Fruit fly (Drosophila melanogaster) whole organism, embryonic: ENCODE measurements around the gene Duox.

ENCODE experiments used
- Atf3 ChIP-seq: fragments of 200-800 bp; sonication (Bioruptor generic); optimal IDR thresholded peaks from 3 replicates; lab custom pipeline; 2016; ENCODE audit warnings: missing biosample characterization, missing genetic modification characterization
- B-H2 ChIP-seq: fragments of 200-800 bp; sonication (Bioruptor generic); optimal IDR thresholded peaks from 2 replicates; lab custom pipeline; 2018; ENCODE audit warnings: missing biosample characterization, mild to moderate bottlenecking, missing genetic modification characterization
- CG10209 ChIP-seq: fragments of 200-800 bp; sonication (Bioruptor generic); optimal IDR thresholded peaks from 3 replicates; lab custom pipeline; 2017; ENCODE audit warnings: missing biosample characterization, mild to moderate bottlenecking, missing genetic modification characterization, missing genetic modification reagents
- CG11247 ChIP-seq: fragments of 200-800 bp; sonication (Bioruptor generic); IDR thresholded peaks from 2 replicates; pipeline ENCODE4 v1.3.6; 2022; ENCODE audit warnings: missing biosample characterization, missing genetic modification characterization
- CG11398 ChIP-seq: fragments of 200-800 bp; sonication (Bioruptor generic); optimal IDR thresholded peaks from 2 replicates; lab custom pipeline; 2016; ENCODE audit warnings: missing biosample characterization, missing genetic modification characterization
- CG11456 ChIP-seq: fragments of 200-800 bp; sonication (Bioruptor generic); IDR thresholded peaks from 3 replicates; pipeline ENCODE4 v1.3.6; 2022; ENCODE audit warnings: missing biosample characterization, missing genetic modification characterization
- CG11504 ChIP-seq: fragments of 200-800 bp; sonication (Bioruptor generic); optimal IDR thresholded peaks from 3 replicates; lab custom pipeline; 2019; ENCODE audit warnings: missing biosample characterization, mild to moderate bottlenecking, missing genetic modification characterization, moderate library complexity
- CG12104 ChIP-seq: fragments of 200-800 bp; sonication (Bioruptor generic); optimal IDR thresholded peaks from 3 replicates; lab custom pipeline; 2016; ENCODE audit warnings: missing biosample characterization, missing genetic modification characterization
- CG12299 ChIP-seq: fragments of 200-800 bp; sonication (Bioruptor generic); optimal IDR thresholded peaks from 2 replicates; lab custom pipeline; 2018; ENCODE audit warnings: missing biosample characterization, mild to moderate bottlenecking, missing genetic modification characterization
- CG12744 ChIP-seq: fragments of 200-800 bp; sonication (Bioruptor generic); optimal IDR thresholded peaks from 2 replicates; lab custom pipeline; 2016; ENCODE audit warnings: missing biosample characterization, missing genetic modification characterization
- CG13123 ChIP-seq: fragments of 200-800 bp; sonication (Bioruptor generic); optimal IDR thresholded peaks from 2 replicates; lab custom pipeline; 2016; ENCODE audit warnings: missing biosample characterization, missing genetic modification characterization
- CG17328 ChIP-seq: fragments of 200-800 bp; sonication (Bioruptor generic); IDR thresholded peaks from 2 replicates; pipeline ENCODE4 v1.3.6; 2022; ENCODE audit warnings: missing biosample characterization, missing genetic modification characterization
- CG17361 ChIP-seq: fragments of 200-800 bp; sonication (Bioruptor generic); IDR thresholded peaks from 3 replicates; pipeline ENCODE4 v1.3.6; 2022; ENCODE audit warnings: missing biosample characterization, missing genetic modification characterization
- CG17385 ChIP-seq: fragments of 200-800 bp; sonication (Bioruptor generic); optimal IDR thresholded peaks from 3 replicates; lab custom pipeline; 2018; ENCODE audit warnings: missing biosample characterization, mild to moderate bottlenecking, missing genetic modification characterization
- CG2202 ChIP-seq: fragments of 200-800 bp; sonication (Bioruptor generic); optimal IDR thresholded peaks from 2 replicates; lab custom pipeline; 2018; ENCODE audit warnings: missing biosample characterization, mild to moderate bottlenecking, missing genetic modification characterization
- CG2875 ChIP-seq: fragments of 200-800 bp; sonication (Bioruptor generic); optimal IDR thresholded peaks from 2 replicates; lab custom pipeline; 2017; ENCODE audit warnings: missing biosample characterization, mild to moderate bottlenecking, missing genetic modification characterization, missing genetic modification reagents
- CG31365 ChIP-seq: fragments of 200-800 bp; sonication (Bioruptor generic); optimal IDR thresholded peaks from 2 replicates; lab custom pipeline; 2018; ENCODE audit warnings: missing biosample characterization, mild to moderate bottlenecking, missing genetic modification characterization
- CG33557 ChIP-seq: fragments of 200-800 bp; sonication (Bioruptor generic); optimal IDR thresholded peaks from 2 replicates; lab custom pipeline; 2019; ENCODE audit warnings: missing biosample characterization, mild to moderate bottlenecking, missing genetic modification characterization, moderate library complexity
- CG34224 ChIP-seq: fragments of 200-800 bp; sonication (Bioruptor generic); IDR thresholded peaks from 3 replicates; pipeline ENCODE4 v1.3.6; 2022; ENCODE audit warnings: missing biosample characterization, missing genetic modification characterization; ENCODE audit not compliant: partially characterized antibody
- CG4282 ChIP-seq: fragments of 200-800 bp; sonication (Bioruptor generic); optimal IDR thresholded peaks from 2 replicates; lab custom pipeline; 2016; ENCODE audit warnings: missing biosample characterization, missing genetic modification characterization
- CG4730 ChIP-seq: fragments of 200-800 bp; sonication (Bioruptor generic); IDR thresholded peaks from 2 replicates; pipeline ENCODE4 v1.3.6; 2022; ENCODE audit warnings: missing biosample characterization, missing genetic modification characterization
- CG5953 ChIP-seq: fragments of 200-800 bp; sonication (Bioruptor generic); IDR thresholded peaks from 2 replicates; pipeline ENCODE4 v1.3.6; 2022; ENCODE audit warnings: missing biosample characterization, missing genetic modification characterization
- CG6791 ChIP-seq: fragments of 200-800 bp; sonication (Bioruptor generic); IDR thresholded peaks from 3 replicates; pipeline ENCODE4 v1.3.6; 2022; ENCODE audit warnings: missing biosample characterization, missing genetic modification characterization; ENCODE audit not compliant: partially characterized antibody
- CG7372 ChIP-seq: fragments of 200-800 bp; sonication (Bioruptor generic); IDR thresholded peaks from 2 replicates; pipeline ENCODE4 v1.3.6; 2022; ENCODE audit warnings: missing biosample characterization, missing genetic modification characterization
- CG7963 ChIP-seq: fragments of 200-800 bp; sonication (Bioruptor generic); IDR thresholded peaks from 3 replicates; pipeline ENCODE4 v1.3.6; 2022; ENCODE audit warnings: missing biosample characterization, missing genetic modification characterization; ENCODE audit not compliant: partially characterized antibody
- CG9727 ChIP-seq: fragments of 200-800 bp; sonication (Bioruptor generic); optimal IDR thresholded peaks from 3 replicates; lab custom pipeline; 2017; ENCODE audit warnings: missing biosample characterization, mild to moderate bottlenecking, missing genetic modification characterization
- CTCF ChIP-seq: fragments of 200-800 bp; sonication (Bioruptor generic); optimal IDR thresholded peaks from 2 replicates; lab custom pipeline; 2017; ENCODE audit warnings: missing biosample characterization, mild to moderate bottlenecking, missing genetic modification characterization, moderate library complexity
- Dbx ChIP-seq: fragments of 200-800 bp; sonication (Bioruptor generic); IDR thresholded peaks from 3 replicates; pipeline ENCODE4 v1.3.6; 2022; ENCODE audit warnings: missing biosample characterization, missing genetic modification characterization
- Dref ChIP-seq: fragments of 200-800 bp; sonication (Bioruptor generic); IDR thresholded peaks from 2 replicates; pipeline ENCODE4 v1.3.6; 2022; ENCODE audit warnings: missing biosample characterization, missing genetic modification characterization
- Hr78 ChIP-seq, 2 experiments: fragments of 200-800 bp in 1 of 2; fragments of >200 bp in 1 of 2; sonication (Bioruptor generic) in 1 of 2; optimal IDR thresholded peaks; 2 replicates each; lab custom pipeline; 2017 to 2019; ENCODE audit warnings: missing biosample characterization in 2 of 2, missing genetic modification characterization in 2 of 2, mild to moderate bottlenecking in 1 of 2, moderate library complexity in 1 of 2
- Neu2 ChIP-seq: fragments of 200-800 bp; sonication (Bioruptor generic); optimal IDR thresholded peaks from 3 replicates; lab custom pipeline; 2016; ENCODE audit warnings: missing biosample characterization, missing genetic modification characterization, borderline replicate concordance
- Nf-YC ChIP-seq: fragments of 200-800 bp; optimal IDR thresholded peaks from 3 replicates; lab custom pipeline; 2019; ENCODE audit warnings: missing biosample characterization, mild to moderate bottlenecking, missing genetic modification characterization, moderate library complexity
- Ptx1 ChIP-seq: fragments of 200-800 bp; sonication (Bioruptor generic); IDR thresholded peaks from 2 replicates; pipeline ENCODE4 v1.3.6; 2022; ENCODE audit warnings: missing biosample characterization, missing genetic modification characterization
- Scr ChIP-seq: fragments of 200-800 bp; sonication (Bioruptor generic); IDR thresholded peaks from 2 replicates; pipeline ENCODE4 v1.3.6; 2022; ENCODE audit warnings: missing biosample characterization, missing genetic modification characterization; ENCODE audit not compliant: partially characterized antibody
- Spps ChIP-seq: fragments of 200-800 bp; sonication (Bioruptor generic); optimal IDR thresholded peaks from 2 replicates; lab custom pipeline; 2018; ENCODE audit warnings: missing biosample characterization, mild to moderate bottlenecking, missing genetic modification characterization
- Taf1 ChIP-seq: fragments of 200-800 bp; sonication (Bioruptor generic); IDR thresholded peaks from 2 replicates; pipeline ENCODE4 v1.3.6; 2022; ENCODE audit warnings: missing biosample characterization, missing genetic modification characterization
- Tbp ChIP-seq: fragments of >200 bp; optimal IDR thresholded peaks from 2 replicates; lab custom pipeline; 2018; ENCODE audit warnings: missing biosample characterization, missing genetic modification characterization
- aop ChIP-seq: fragments of 200-800 bp; sonication (Bioruptor generic); IDR thresholded peaks from 2 replicates; pipeline ENCODE4 v1.3.6; 2022; ENCODE audit warnings: missing biosample characterization, missing genetic modification characterization
- br ChIP-seq: fragments of >200 bp; optimal IDR thresholded peaks from 2 replicates; lab custom pipeline; 2017
- cg ChIP-seq: fragments of 200-800 bp; sonication (Bioruptor generic); optimal IDR thresholded peaks from 3 replicates; lab custom pipeline; 2019; ENCODE audit warnings: missing biosample characterization, mild to moderate bottlenecking, missing genetic modification characterization, moderate library complexity
- corto ChIP-seq: fragments of 200-800 bp; sonication (Bioruptor generic); optimal IDR thresholded peaks from 2 replicates; lab custom pipeline; 2016; ENCODE audit warnings: missing biosample characterization, mild to moderate bottlenecking, missing genetic modification characterization, moderate library complexity
- crp ChIP-seq, 2 experiments: fragments of 200-800 bp; sonication (Bioruptor generic); optimal IDR thresholded peaks; 2 replicates in 1 of 2; 3 replicates in 1 of 2; lab custom pipeline; 2017; ENCODE audit warnings: missing biosample characterization in 2 of 2, missing genetic modification characterization in 2 of 2, mild to moderate bottlenecking in 1 of 2, moderate library complexity in 1 of 2
- disco-r ChIP-seq: fragments of 200-800 bp; sonication (Bioruptor generic); optimal IDR thresholded peaks from 2 replicates; lab custom pipeline; 2016; ENCODE audit warnings: missing biosample characterization, missing genetic modification characterization
- fd102C ChIP-seq: fragments of 200-800 bp; sonication (Bioruptor generic); optimal IDR thresholded peaks from 2 replicates; lab custom pipeline; 2018; ENCODE audit warnings: missing biosample characterization, mild to moderate bottlenecking, missing genetic modification characterization, moderate library complexity
- grau ChIP-seq: fragments of 200-800 bp; optimal IDR thresholded peaks from 3 replicates; lab custom pipeline; 2019; ENCODE audit warnings: missing biosample characterization, mild to moderate bottlenecking, missing genetic modification characterization, moderate library complexity
- gt ChIP-seq: fragments of 200-800 bp; sonication (Bioruptor generic); IDR thresholded peaks from 2 replicates; pipeline ENCODE4 v1.3.6; 2022; ENCODE audit warnings: missing biosample characterization, missing genetic modification characterization
- kni ChIP-seq: fragments of 200-800 bp; sonication (Bioruptor generic); optimal IDR thresholded peaks from 3 replicates; lab custom pipeline; 2017; ENCODE audit warnings: mild to moderate bottlenecking, missing biosample characterization, missing genetic modification reagents, missing genetic modification characterization
- lab ChIP-seq: fragments of 200-800 bp; sonication (Bioruptor generic); optimal IDR thresholded peaks from 3 replicates; lab custom pipeline; 2017; ENCODE audit warnings: missing biosample characterization, missing genetic modification characterization, mild to moderate bottlenecking, moderate library complexity, missing genetic modification reagents
- mld ChIP-seq: fragments of 200-800 bp; sonication (Bioruptor generic); IDR thresholded peaks from 3 replicates; pipeline ENCODE4 v1.3.6; 2022; ENCODE audit warnings: missing biosample characterization, missing genetic modification characterization; ENCODE audit not compliant: partially characterized antibody
- rib ChIP-seq: fragments of 200-800 bp; sonication (Bioruptor generic); IDR thresholded peaks from 2 replicates; pipeline ENCODE4 v1.3.6; 2022; ENCODE audit warnings: missing biosample characterization, missing genetic modification characterization
- zen ChIP-seq: fragments of 200-800 bp; sonication (Bioruptor generic); optimal IDR thresholded peaks from 3 replicates; lab custom pipeline; 2018; ENCODE audit warnings: missing biosample characterization, mild to moderate bottlenecking, missing genetic modification characterization, moderate library complexity

Gene Duox

dm6 chr2L:2830341-2830800 is 323 bp upstream of the Duox start (continued):
- TF ChIP-seq Dref (GFP tag; lab: Robert Waterston, UW) (no peak), Neu2 (no peak), corto (GFP tag; lab: Kevin White, UChicago) (peak; percentile 68), CG2202 (tag; lab: Kevin White, UChicago) (peak; percentile 81), Spps (tag; lab: Kevin White, UChicago) (peak; percentile 90), fd102C (GFP tag; lab: Kevin White, UChicago) (no peak), CG34224 (no peak), CG12299 (tag; lab: Kevin White, UChicago) (peak; percentile 61), Nf-YC (tag; lab: Kevin White, UChicago) (peak; percentile 82), B-H2 (GFP tag; lab: Kevin White, UChicago) (no peak), grau (tag; lab: Kevin White, UChicago) (peak; percentile 91), lab (GFP tag; lab: Kevin White, UChicago) (peak; percentile 86), aop (GFP tag; lab: Robert Waterston, UW) (no peak), Atf3 (no peak), CG11398 (GFP tag; lab: Kevin White, UChicago) (no peak), CG11247 (GFP tag; lab: Robert Waterston, UW) (peak; percentile 56), kni (GFP tag; lab: Kevin White, UChicago) (peak; percentile 82), CG6791 (GFP tag; lab: Robert Waterston, UW) (no peak), CG4730 (GFP tag; lab: Robert Waterston, UW) (peak; percentile 57; the same call in 1 of the 2 replicates), CG17328 (GFP tag; lab: Robert Waterston, UW) (no peak; the same call in none of the 2 replicates), CG33557 (GFP tag; lab: Kevin White, UChicago) (peak; percentile 92), mld (no peak), CG17385 (GFP tag; lab: Kevin White, UChicago) (peak; percentile 88), zen (tag; lab: Kevin White, UChicago) (peak; percentile 65), CG11504 (peak; percentile 93), CG10209 (GFP tag; lab: Kevin White, UChicago) (peak; percentile 89), CTCF (GFP tag; lab: Kevin White, UChicago) (peak; percentile 45), CG5953 (GFP tag; lab: Robert Waterston, UW) (no peak), CG31365 (tag; lab: Kevin White, UChicago) (no peak), Dbx (GFP tag; lab: Robert Waterston, UW) (no peak; the same call in none of the 3 replicates), CG12104 (GFP tag; lab: Kevin White, UChicago) (peak; percentile 91), Taf1 (GFP tag; lab: Robert Waterston, UW) (peak; percentile 42; the same call in 1 of the 2 replicates), CG13123 (GFP tag; lab: Kevin White, UChicago) (peak; percentile 45), CG12744 (GFP tag; lab: Kevin White, UChicago) (peak; percentile 46), CG2875 (GFP tag; lab: Kevin White, UChicago) (peak; percentile 83), Ptx1 (peak; percentile 78), CG7963 (GFP tag; lab: Robert Waterston, UW) (no peak), crp (GFP tag; optimal IDR thresholded peaks at IDR 0.05; lab: Kevin White, UChicago) (peak in 1 of 2 experiments; percentile 48), CG17361 (GFP tag; lab: Robert Waterston, UW) (peak; percentile 98), CG7372 (peak; percentile 72), rib (no peak), gt (GFP tag; lab: Robert Waterston, UW) (peak; percentile 36; the same call in 1 of the 2 replicates), disco-r (GFP tag; lab: Kevin White, UChicago) (peak; percentile 40), CG4282 (no peak), Hr78 (GFP tag; optimal IDR thresholded peaks at IDR 0.05; lab: Kevin White, UChicago) (peak in 1 of 2 experiments; percentile 80), br (lab: Kevin White, UChicago) (no peak), CG9727 (GFP tag; lab: Kevin White, UChicago) (peak; percentile 97), cg (GFP tag; lab: Kevin White, UChicago) (no peak), CG11456 (GFP tag; lab: Robert Waterston, UW) (peak; percentile 30; the same call in 1 of the 3 replicates), Scr (GFP tag; lab: Robert Waterston, UW) (no peak), Tbp (GFP tag; lab: Kevin White, UChicago) (no peak)
